Fruit fly (Drosophila melanogaster): ENCODE data around the gene Mnat9.

The Mnat9 gene

DNA sequence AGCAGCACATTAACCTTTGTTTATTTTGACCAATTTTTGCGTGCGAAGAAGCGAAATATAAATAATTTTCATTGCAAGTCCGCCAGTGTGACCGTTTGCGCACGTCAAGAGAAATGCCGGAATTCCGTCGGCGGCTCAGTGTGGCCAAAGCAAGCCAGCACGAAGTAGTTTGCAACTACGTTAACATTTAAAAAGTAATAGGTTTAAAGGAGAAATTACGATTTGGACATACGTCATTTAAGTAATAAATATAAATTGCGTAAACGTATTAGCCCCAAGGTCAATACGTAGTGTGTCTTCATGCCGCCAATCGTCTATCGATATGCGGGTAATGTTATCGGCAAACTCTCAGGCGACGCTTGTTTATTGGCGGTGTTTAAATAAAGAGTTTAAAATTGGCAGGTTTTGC lies 35.4 kb downstream of the Mnat9 start, which contains the start of the genes pygo and rod (continued):
- TF ChIP-seq tap (tag; optimal IDR thresholded peaks at IDR 0.05) (no peak), Neu2 (GFP tag; optimal IDR thresholded peaks at IDR 0.05; ENCODE audit: borderline replicate concordance) (no peak), CG12071 (GFP tag; optimal IDR thresholded peaks at IDR 0.05) (no peak), BtbVII (GFP tag; optimal IDR thresholded peaks at IDR 0.05) (no peak), CTCF (GFP tag; optimal IDR thresholded peaks at IDR 0.05) (peak; percentile 21), Hr51 (GFP tag; optimal IDR thresholded peaks at IDR 0.05) (peak in 1 of 2 experiments; percentile 5), pum (GFP tag; optimal IDR thresholded peaks at IDR 0.05) (no peak), CG10462 (GFP tag; optimal IDR thresholded peaks at IDR 0.05) (no peak), C15 (GFP tag; IDR thresholded peaks at IDR 0.05) (no peak), CG4328 (GFP tag; optimal IDR thresholded peaks at IDR 0.05) (no peak), ftz-f1 (GFP tag; optimal IDR thresholded peaks at IDR 0.05) (peak; percentile 97), CG33213 (GFP tag; optimal IDR thresholded peaks at IDR 0.05) (peak; percentile 34), emc (GFP tag; optimal IDR thresholded peaks at IDR 0.05) (no peak), CG7928 (GFP tag; optimal IDR thresholded peaks at IDR 0.05) (no peak), fd64A (GFP tag; optimal IDR thresholded peaks at IDR 0.05) (no peak), Sry-β (GFP tag; optimal IDR thresholded peaks at IDR 0.05) (no peak), crc (GFP tag; optimal IDR thresholded peaks at IDR 0.05) (no peak), toy (GFP tag; IDR thresholded peaks at IDR 0.05) (no peak), CG4820 (GFP tag; optimal IDR thresholded peaks at IDR 0.05) (no peak), chinmo (GFP tag; IDR thresholded peaks at IDR 0.05; ENCODE audit: partially characterized antibody) (0 out of 4 replicates have a peak, but pooled peaks have one; percentile 60), fru (optimal IDR thresholded peaks at IDR 0.05) (no peak), CG34376 (GFP tag; optimal IDR thresholded peaks at IDR 0.05) (no peak), onecut (GFP tag; IDR thresholded peaks at IDR 0.05) (no peak), Hr3 (GFP tag; optimal IDR thresholded peaks at IDR 0.05) (no peak), trem (tag; optimal IDR thresholded peaks at IDR 0.05) (peak; percentile 72), jigr1 (GFP tag; IDR thresholded peaks at IDR 0.05) (no peak), CG5180 (GFP tag; optimal IDR thresholded peaks at IDR 0.05) (no peak), CG16813 (GFP tag; IDR thresholded peaks at IDR 0.05; ENCODE audit: partially characterized antibody) (peak; percentile 67), wdn (GFP tag; IDR thresholded peaks at IDR 0.05) (no peak), CG7839 (tag; optimal IDR thresholded peaks at IDR 0.05) (no peak), CG10209 (GFP tag; optimal IDR thresholded peaks at IDR 0.05) (no peak), nom (GFP tag; optimal IDR thresholded peaks at IDR 0.05) (no peak), otp (GFP tag; IDR thresholded peaks at IDR 0.05) (no peak), Chrac-16 (GFP tag; optimal IDR thresholded peaks at IDR 0.05) (no peak), danr (GFP tag; IDR thresholded peaks at IDR 0.05) (no peak), CG15514 (GFP tag; optimal IDR thresholded peaks at IDR 0.05) (peak; percentile 92), Kr (GFP tag; optimal IDR thresholded peaks at IDR 0.05) (no peak), Nf-YB (GFP tag; optimal IDR thresholded peaks at IDR 0.05) (no peak), Meics (GFP tag; optimal IDR thresholded peaks at IDR 0.05) (no peak), Mad (GFP tag; optimal IDR thresholded peaks at IDR 0.05) (peak; percentile 15), crol (GFP tag; IDR thresholded peaks at IDR 0.05) (no peak), MESR4 (GFP tag; optimal IDR thresholded peaks at IDR 0.05) (peak; percentile 69), CG31224 (GFP tag; IDR thresholded peaks at IDR 0.05) (no peak), rib (GFP tag; IDR thresholded peaks at IDR 0.05) (no peak), Hmx (GFP tag; optimal IDR thresholded peaks at IDR 0.05) (no peak), Six4 (GFP tag; optimal IDR thresholded peaks at IDR 0.05) (no peak), YL-1 (GFP tag; optimal IDR thresholded peaks at IDR 0.05) (peak; percentile 69), usp (GFP tag; optimal IDR thresholded peaks at IDR 0.05) (no peak), CG15696 (tag; optimal IDR thresholded peaks at IDR 0.05) (no peak), Asciz (GFP tag; optimal IDR thresholded peaks at IDR 0.05) (no peak), Oli (tag; optimal IDR thresholded peaks at IDR 0.05) (no peak), CG17186 (GFP tag; optimal IDR thresholded peaks at IDR 0.05) (peak; percentile 30)

Measured in whole organism, embryonic.